Worm (Caenorhabditis elegans) whole organism, late embryonic: ENCODE results near the gene C35B1.5.

Experiments used
- dve-1 ChIP-seq: sonication (generic microtip); optimal IDR thresholded peaks from 2 replicates; lab custom pipeline; 2017; ENCODE audit warnings: antibody characterized with exemption, mild to moderate bottlenecking, missing genetic modification characterization, missing compliant biosample characterization
- pat-9 ChIP-seq: fragments of 200-800 bp; sonication (Bioruptor generic); optimal IDR thresholded peaks from 2 replicates; lab custom pipeline; 2018; ENCODE audit warnings: mild to moderate bottlenecking, missing genetic modification characterization, moderate library complexity, missing compliant biosample characterization
- pqm-1 ChIP-seq: sonication (generic microtip); optimal IDR thresholded peaks from 2 replicates; lab custom pipeline; 2016; ENCODE audit warnings: missing genetic modification characterization, missing compliant biosample characterization

- TF ChIP-seq pat-9 (no peak), dve-1 (tag; lab: Kevin White, UChicago) (no peak), pqm-1 (tag; lab: Kevin White, UChicago) (no peak)
These were observed 20.4 kb downstream of the C35B1.5 start, which contains the start of gene ilys-6 for ce11 chrIV:4063573-4063972.
